Worm (Caenorhabditis elegans): ENCODE data around the gene C17B7.15.

ce11 chrV:3312067-3312666, 37.8 kb upstream of the C17B7.15 start, which contains the start of gene arrd-18:
- TF ChIP-seq unc-130 (GFP tag; optimal IDR thresholded peaks at IDR 0.05) (no peak), snpc-4 (GFP tag; optimal IDR thresholded peaks at IDR 0.05) (no peak), snpc-4 (tag; optimal IDR thresholded peaks at IDR 0.05) (no peak), fkh-3 (tag; optimal IDR thresholded peaks at IDR 0.05) (no peak), ceh-100 (GFP tag; IDR thresholded peaks at IDR 0.05) (no peak), ets-4 (GFP tag; optimal IDR thresholded peaks at IDR 0.05) (no peak), F33H1.4 (GFP tag; IDR thresholded peaks at IDR 0.05) (no peak), ekl-4 (GFP tag; IDR thresholded peaks at IDR 0.05) (no peak), snpc-3.4 (tag; optimal IDR thresholded peaks at IDR 0.05) (no peak)
